Worm (Caenorhabditis elegans) whole organism, L1 larva: ENCODE measurements around the gene nhr-17.

Experiments
- C04F5.9 ChIP-seq: sonication (generic microtip); optimal IDR thresholded peaks from 2 replicates; lab custom pipeline; 2016; ENCODE audit warnings: missing genetic modification characterization, missing compliant biosample characterization
- Y116A8C.19 ChIP-seq: sonication (generic microtip); optimal IDR thresholded peaks from 2 replicates; lab custom pipeline; 2016; ENCODE audit warnings: missing compliant biosample characterization, missing genetic modification characterization, borderline replicate concordance
- ceh-8 ChIP-seq: fragments of 200-800 bp; sonication (Bioruptor generic); optimal IDR thresholded peaks from 2 replicates; lab custom pipeline; 2018; ENCODE audit warnings: mild to moderate bottlenecking, missing genetic modification characterization, moderate library complexity, missing compliant biosample characterization
- ceh-82 ChIP-seq, 3 experiments: fragments of 150-350 bp in 1 of 3; sonication (generic microtip) in 2 of 3; optimal IDR thresholded peaks; 2 replicates each; lab custom pipeline; 2014 to 2017; ENCODE audit warnings: missing biosample characterization in 3 of 3, missing genetic modification characterization in 3 of 3
- ceh-90 ChIP-seq: sonication (generic microtip); optimal IDR thresholded peaks from 2 replicates; lab custom pipeline; 2016; ENCODE audit warnings: missing genetic modification characterization, missing compliant biosample characterization
- ces-1 ChIP-seq: fragments of 150-350 bp; optimal IDR thresholded peaks from 2 replicates; lab custom pipeline; 2014; ENCODE audit warnings: missing biosample characterization, missing genetic modification reagents, missing genetic modification characterization
- efl-1 ChIP-seq, 4 experiments: fragments of 150-350 bp; optimal IDR thresholded peaks in 3 of 4; peaks in 1 of 4; 1 replicate in 1 of 4; 2 replicates in 3 of 4; lab custom pipeline; 2014; ENCODE audit warnings: missing biosample characterization in 2 of 4, missing genetic modification characterization in 2 of 4, missing genetic modification reagents in 2 of 4
- elt-2 ChIP-seq: sonication (generic microtip); optimal IDR thresholded peaks from 2 replicates; lab custom pipeline; 2016; ENCODE audit warnings: missing genetic modification characterization, mild to moderate bottlenecking, inconsistent platforms, missing compliant biosample characterization, missing genetic modification reagents
- fkh-10 ChIP-seq: sonication (generic microtip); optimal IDR thresholded peaks from 2 replicates; lab custom pipeline; 2017; ENCODE audit warnings: missing biosample characterization, missing genetic modification reagents, missing genetic modification characterization
- fkh-4 ChIP-seq: sonication (generic microtip); optimal IDR thresholded peaks from 2 replicates; lab custom pipeline; 2016; ENCODE audit warnings: missing compliant biosample characterization, missing genetic modification characterization, borderline replicate concordance
- fkh-8 ChIP-seq: sonication (generic microtip); optimal IDR thresholded peaks from 2 replicates; lab custom pipeline; 2016; ENCODE audit warnings: mild to moderate bottlenecking, missing genetic modification characterization, missing compliant biosample characterization
- hlh-4 ChIP-seq: sonication (generic microtip); optimal IDR thresholded peaks from 2 replicates; lab custom pipeline; 2016; ENCODE audit warnings: mild to moderate bottlenecking, missing genetic modification characterization, missing compliant biosample characterization
- irx-1 ChIP-seq: sonication (generic microtip); optimal IDR thresholded peaks from 2 replicates; lab custom pipeline; 2016; ENCODE audit warnings: missing genetic modification characterization, missing compliant biosample characterization
- isw-1 ChIP-seq: fragments of 200-800 bp; sonication (Bioruptor generic); IDR thresholded peaks from 2 replicates; pipeline ENCODE4 v1.3.6; 2022; ENCODE audit warnings: missing genetic modification characterization, missing compliant biosample characterization
- jun-1 ChIP-seq: fragments of 150-350 bp; optimal IDR thresholded peaks from 2 replicates; lab custom pipeline; 2014; ENCODE audit warnings: missing biosample characterization, missing genetic modification reagents, missing genetic modification characterization
- lin-13 ChIP-seq: fragments of 150-350 bp; optimal IDR thresholded peaks from 2 replicates; lab custom pipeline; 2014; ENCODE audit warnings: missing biosample characterization, missing genetic modification reagents, missing genetic modification characterization
- lin-14 ChIP-seq: fragments of 200-800 bp; sonication (Bioruptor generic); optimal IDR thresholded peaks from 2 replicates; lab custom pipeline; 2018; ENCODE audit warnings: mild to moderate bottlenecking, missing genetic modification characterization, moderate library complexity, missing compliant biosample characterization
- lin-15B ChIP-seq: fragments of 150-350 bp; sonication (generic microtip); optimal IDR thresholded peaks from 3 replicates; lab custom pipeline; 2014; ENCODE audit warnings: missing biosample characterization, missing genetic modification characterization
- lin-35 ChIP-seq, 2 experiments: fragments of 150-350 bp; optimal IDR thresholded peaks; 2 replicates each; lab custom pipeline; 2014; ENCODE audit warnings: missing biosample characterization in 2 of 2, missing genetic modification characterization in 2 of 2, missing genetic modification reagents in 2 of 2
- mdl-1 ChIP-seq, 2 experiments: fragments of 150-350 bp; optimal IDR thresholded peaks; 2 replicates each; lab custom pipeline; 2014 to 2017; ENCODE audit warnings: missing biosample characterization in 2 of 2, missing genetic modification characterization in 2 of 2, inconsistent platforms in 1 of 2
- mep-1 ChIP-seq: fragments of 150-350 bp; optimal IDR thresholded peaks from 2 replicates; lab custom pipeline; 2014; ENCODE audit warnings: missing biosample characterization, missing genetic modification characterization
- nhr-11 ChIP-seq: fragments of 150-350 bp; optimal IDR thresholded peaks from 2 replicates; lab custom pipeline; 2014; ENCODE audit warnings: missing biosample characterization, missing genetic modification characterization
- nhr-19 ChIP-seq: fragments of 200-800 bp; sonication (Bioruptor generic); conservative IDR thresholded peaks from 2 replicates; pipeline ENCODE4 v1.3.6; 2022; ENCODE audit warnings: missing genetic modification characterization, missing compliant biosample characterization
- nhr-20 ChIP-seq: sonication (generic microtip); optimal IDR thresholded peaks from 2 replicates; lab custom pipeline; 2016; ENCODE audit warnings: mild to moderate bottlenecking, missing genetic modification characterization, missing compliant biosample characterization
- nhr-237 ChIP-seq: fragments of 150-350 bp; optimal IDR thresholded peaks from 2 replicates; lab custom pipeline; 2014; ENCODE audit warnings: missing biosample characterization, missing genetic modification characterization
- nhr-28 ChIP-seq: fragments of 150-350 bp; optimal IDR thresholded peaks from 2 replicates; lab custom pipeline; 2014; ENCODE audit warnings: missing biosample characterization, missing genetic modification characterization
- nhr-71 ChIP-seq: sonication (generic microtip); optimal IDR thresholded peaks from 2 replicates; lab custom pipeline; 2016; ENCODE audit warnings: mild to moderate bottlenecking, missing genetic modification characterization, moderate library complexity, missing compliant biosample characterization
- nhr-76 ChIP-seq: sonication (generic microtip); optimal IDR thresholded peaks from 2 replicates; lab custom pipeline; 2017; ENCODE audit warnings: missing biosample characterization, missing genetic modification characterization
- nhr-77 ChIP-seq: fragments of 150-350 bp; optimal IDR thresholded peaks from 2 replicates; lab custom pipeline; 2014; ENCODE audit warnings: missing biosample characterization, missing genetic modification characterization
- nhr-90 ChIP-seq: sonication (generic microtip); optimal IDR thresholded peaks from 2 replicates; lab custom pipeline; 2016; ENCODE audit warnings: mild to moderate bottlenecking, missing genetic modification characterization, missing compliant biosample characterization; ENCODE audit not compliant: poor library complexity
- pax-3 ChIP-seq: fragments of 200-800 bp; sonication (Bioruptor generic); optimal IDR thresholded peaks from 2 replicates; lab custom pipeline; 2018; ENCODE audit warnings: mild to moderate bottlenecking, missing genetic modification characterization, moderate library complexity, missing compliant biosample characterization
- pqm-1 ChIP-seq: sonication (generic microtip); optimal IDR thresholded peaks from 3 replicates; lab custom pipeline; 2017; ENCODE audit warnings: missing biosample characterization, missing genetic modification characterization
- skn-1 ChIP-seq: fragments of 150-350 bp; optimal IDR thresholded peaks from 2 replicates; lab custom pipeline; 2014; ENCODE audit warnings: missing biosample characterization, missing genetic modification characterization
- snpc-4 ChIP-seq: fragments of 150-350 bp; optimal IDR thresholded peaks from 2 replicates; lab custom pipeline; 2014; ENCODE audit warnings: missing biosample characterization, missing genetic modification characterization
- sox-4 ChIP-seq: sonication (generic microtip); optimal IDR thresholded peaks from 2 replicates; lab custom pipeline; 2016; ENCODE audit warnings: missing genetic modification characterization, missing compliant biosample characterization
- sup-37 ChIP-seq: fragments of 200-800 bp; sonication (Bioruptor generic); optimal IDR thresholded peaks from 2 replicates; lab custom pipeline; 2018; ENCODE audit warnings: mild to moderate bottlenecking, missing genetic modification characterization, missing compliant biosample characterization
- swsn-7 ChIP-seq: sonication (generic microtip); optimal IDR thresholded peaks from 2 replicates; lab custom pipeline; 2016; ENCODE audit warnings: missing genetic modification characterization, missing compliant biosample characterization
- tlp-1 ChIP-seq: fragments of 150-350 bp; optimal IDR thresholded peaks from 2 replicates; lab custom pipeline; 2014; ENCODE audit warnings: missing biosample characterization, missing genetic modification characterization
- unc-130 ChIP-seq: fragments of 150-350 bp; optimal IDR thresholded peaks from 2 replicates; lab custom pipeline; 2017; ENCODE audit warnings: missing biosample characterization, missing genetic modification characterization, inconsistent platforms
- unc-62 ChIP-seq: fragments of 150-350 bp; optimal IDR thresholded peaks from 2 replicates; lab custom pipeline; 2014; ENCODE audit warnings: missing biosample characterization, missing genetic modification reagents, missing genetic modification characterization
- unc-86 ChIP-seq: sonication (generic microtip); optimal IDR thresholded peaks from 2 replicates; lab custom pipeline; 2016; ENCODE audit warnings: missing genetic modification characterization, missing compliant biosample characterization
- zag-1 ChIP-seq: fragments of 150-350 bp; optimal IDR thresholded peaks from 2 replicates; lab custom pipeline; 2014; ENCODE audit warnings: missing biosample characterization, missing genetic modification characterization
- ztf-11 ChIP-seq, 2 experiments: sonication (generic microtip); optimal IDR thresholded peaks; 2 replicates each; lab custom pipeline; 2016 to 2017; ENCODE audit warnings: missing genetic modification characterization in 2 of 2, missing biosample characterization in 1 of 2, missing compliant biosample characterization in 1 of 2

nhr-17 gene

ce11 chrX:12633862-12634404, 33.7 kb downstream of the nhr-17 start, which contains the start of gene ivns-1:
TSS of gene ivns-1 (minus strand) at chrX:12634354.
- TF ChIP-seq nhr-11 (tag; lab: Kevin White, UChicago): no peak
- no peak for TF ChIP-seq mep-1 (tag; lab: Kevin White, UChicago)
- TF ChIP-seq lin-14 (GFP tag; lab: Kevin White, UChicago): peak; percentile 6
- no peak for TF ChIP-seq efl-1 (optimal IDR thresholded peaks at IDR 0.05; lab: Kevin White, UChicago)
- peak in 1 of 2 experiments; percentile 76 for TF ChIP-seq efl-1 (GFP tag; optimal IDR thresholded peaks at IDR 0.05 in 1 of 2; lab: Kevin White, UChicago)
- peak; percentile 59 for TF ChIP-seq elt-2 (tag; lab: Kevin White, UChicago)

- TF ChIP-seq hlh-4 (tag; lab: Kevin White, UChicago) (no peak), nhr-237 (tag; lab: Kevin White, UChicago) (no peak), fkh-10 (GFP tag; lab: Kevin White, UChicago) (peak; percentile 88), efl-1 (optimal IDR thresholded peaks at IDR 0.05; lab: Kevin White, UChicago) (no peak), efl-1 (GFP tag; optimal IDR thresholded peaks at IDR 0.05 in 1 of 2; lab: Kevin White, UChicago) (peak in 1 of 2 experiments; percentile 30), unc-86 (tag; lab: Kevin White, UChicago) (peak; percentile 12), ces-1 (peak; percentile 23), lin-14 (GFP tag; lab: Kevin White, UChicago) (peak; percentile 48), ztf-11 (tag; optimal IDR thresholded peaks at IDR 0.05; lab: Kevin White, UChicago) (no peak)
Measured at ce11 chrX:12632657-12633056, 35.0 kb downstream of the nhr-17 start.

- TF ChIP-seq nhr-90 (tag; lab: Kevin White, UChicago) (no peak), lin-35 (GFP tag; optimal IDR thresholded peaks at IDR 0.05; lab: Kevin White, UChicago) (no peak), nhr-237 (tag; lab: Kevin White, UChicago) (no peak), zag-1 (peak; percentile 10), ceh-8 (GFP tag; lab: Kevin White, UChicago) (no peak), pqm-1 (tag; lab: Kevin White, UChicago) (no peak), Y116A8C.19 (no peak), sox-4 (tag; lab: Kevin White, UChicago) (no peak), fkh-10 (GFP tag; lab: Kevin White, UChicago) (peak; percentile 44), lin-14 (GFP tag; lab: Kevin White, UChicago) (peak; percentile 49), lin-15B (no peak), mep-1 (tag; lab: Kevin White, UChicago) (no peak), nhr-28 (tag; lab: Kevin White, UChicago) (no peak), jun-1 (tag; lab: Kevin White, UChicago) (no peak)
Measured at ce11 chrX:12631446-12631845, 36.2 kb downstream of the nhr-17 start.

- TF ChIP-seq swsn-7 (tag; lab: Kevin White, UChicago) (no peak), mdl-1 (tag; optimal IDR thresholded peaks at IDR 0.05; lab: Kevin White, UChicago) (peak in 1 of 2 experiments; percentile 67), unc-62 (no peak), fkh-8 (tag; lab: Kevin White, UChicago) (no peak), ceh-8 (GFP tag; lab: Kevin White, UChicago) (no peak), nhr-76 (no peak), irx-1 (tag; lab: Kevin White, UChicago) (no peak), fkh-4 (no peak), pax-3 (tag; lab: Kevin White, UChicago) (no peak), lin-13 (GFP tag; lab: Kevin White, UChicago) (no peak), isw-1 (GFP tag; lab: Robert Waterston, UW) (no peak), tlp-1 (no peak), nhr-20 (tag; lab: Kevin White, UChicago) (peak; percentile 44), ceh-90 (no peak), zag-1 (no peak), ceh-82 (tag; optimal IDR thresholded peaks at IDR 0.05; lab: Kevin White, UChicago) (no peak), lin-15B (no peak), C04F5.9 (tag; lab: Kevin White, UChicago) (no peak), Y116A8C.19 (no peak), snpc-4 (tag; lab: Kevin White, UChicago) (no peak), pqm-1 (tag; lab: Kevin White, UChicago) (no peak), nhr-19 (GFP tag; lab: Robert Waterston, UW) (0 out of 2 replicates have a peak, but pooled peaks have one; percentile 14), sup-37 (no peak), lin-14 (GFP tag; lab: Kevin White, UChicago) (peak; percentile 63), hlh-4 (tag; lab: Kevin White, UChicago) (no peak), unc-130 (tag; lab: Kevin White, UChicago) (no peak), nhr-71 (tag; lab: Kevin White, UChicago) (peak; percentile 34), nhr-77 (tag; lab: Kevin White, UChicago) (no peak), skn-1 (tag; lab: Kevin White, UChicago) (no peak), jun-1 (tag; lab: Kevin White, UChicago) (peak; percentile 46), fkh-10 (GFP tag; lab: Kevin White, UChicago) (no peak)
Measured at ce11 chrX:12630556-12630955, 37.1 kb downstream of the nhr-17 start.
